Fruit fly (Drosophila melanogaster) whole organism, pupa: ENCODE data around the gene sosie.

Experiments
- CG12605 ChIP-seq: fragments of 200-800 bp; sonication (Bioruptor generic); IDR thresholded peaks from 2 replicates; pipeline ENCODE4 v1.3.6; 2022; ENCODE audit warnings: missing biosample characterization, missing genetic modification characterization
- CG13204 ChIP-seq: fragments of 200-800 bp; sonication (Bioruptor generic); optimal IDR thresholded peaks from 2 replicates; lab custom pipeline; 2018; ENCODE audit warnings: missing biosample characterization, mild to moderate bottlenecking, missing genetic modification characterization, moderate library complexity
- CG15710 ChIP-seq: fragments of 200-800 bp; sonication (Bioruptor generic); optimal IDR thresholded peaks from 2 replicates; lab custom pipeline; 2018; ENCODE audit warnings: missing biosample characterization, mild to moderate bottlenecking, missing genetic modification characterization, moderate library complexity
- CG8159 ChIP-seq: fragments of 200-800 bp; sonication (Bioruptor generic); optimal IDR thresholded peaks from 3 replicates; lab custom pipeline; 2018; ENCODE audit warnings: missing biosample characterization, mild to moderate bottlenecking, missing genetic modification characterization, moderate library complexity
- CG9948 ChIP-seq: fragments of 200-800 bp; sonication (Bioruptor generic); optimal IDR thresholded peaks from 2 replicates; lab custom pipeline; 2018; ENCODE audit warnings: missing biosample characterization, mild to moderate bottlenecking, missing genetic modification characterization, moderate library complexity
- EcR ChIP-seq: fragments of 200-800 bp; sonication (Bioruptor generic); optimal IDR thresholded peaks from 3 replicates; lab custom pipeline; 2019; ENCODE audit warnings: missing biosample characterization, missing genetic modification characterization, mild to moderate bottlenecking, moderate library complexity, missing genetic modification reagents
- Ets98B ChIP-seq: fragments of 200-800 bp; sonication (Bioruptor generic); IDR thresholded peaks from 2 replicates; pipeline ENCODE4 v1.3.6; 2022; ENCODE audit warnings: missing biosample characterization, missing genetic modification characterization
- Pif1B ChIP-seq: fragments of 200-800 bp; sonication (Bioruptor generic); optimal IDR thresholded peaks from 3 replicates; lab custom pipeline; 2016; ENCODE audit warnings: missing biosample characterization, missing genetic modification characterization

- TF ChIP-seq CG8159 (tag; lab: Kevin White, UChicago), result no peak
- no peak for TF ChIP-seq CG12605 (GFP tag; lab: Robert Waterston, UW)
- TF ChIP-seq Ets98B (GFP tag; lab: Robert Waterston, UW), result no peak
- TF ChIP-seq CG13204 (GFP tag; lab: Kevin White, UChicago), result no peak
- no peak for TF ChIP-seq CG15710 (tag; lab: Kevin White, UChicago)
- no peak for TF ChIP-seq Pif1B (GFP tag; lab: Kevin White, UChicago)
- TF ChIP-seq EcR (GFP tag; lab: Kevin White, UChicago), result no peak
- TF ChIP-seq CG9948, result no peak
Measured at dm6 chr3R:24859701-24860100, 25.9 kb downstream of the sosie start, which contains the start of gene ppk22.
